Worm (Caenorhabditis elegans) whole organism, L2 larva: Measurements from ENCODE around the gene F59C12.4.

Source experiments
- R02D3.7 ChIP-seq: fragments of 150-350 bp; optimal IDR thresholded peaks from 2 replicates; lab custom pipeline; 2014; ENCODE audit warnings: missing biosample characterization, missing genetic modification characterization
- aly-2 ChIP-seq: fragments of 150-350 bp; optimal IDR thresholded peaks from 2 replicates; lab custom pipeline; 2014; ENCODE audit warnings: missing biosample characterization, missing genetic modification characterization
- elt-1 ChIP-seq: fragments of 150-350 bp; optimal IDR thresholded peaks from 2 replicates; lab custom pipeline; 2014; ENCODE audit warnings: missing biosample characterization, missing genetic modification characterization
- fos-1 ChIP-seq: fragments of 150-350 bp; optimal IDR thresholded peaks from 2 replicates; lab custom pipeline; 2014; ENCODE audit warnings: missing biosample characterization, missing genetic modification characterization
- mab-5 ChIP-seq: fragments of 150-350 bp; optimal IDR thresholded peaks from 2 replicates; lab custom pipeline; 2014; ENCODE audit warnings: missing biosample characterization, missing genetic modification characterization
- snpc-4 ChIP-seq: fragments of 150-350 bp; optimal IDR thresholded peaks from 2 replicates; lab custom pipeline; 2014; ENCODE audit warnings: missing biosample characterization, missing genetic modification characterization
- unc-62 ChIP-seq: fragments of 150-350 bp; optimal IDR thresholded peaks from 2 replicates; lab custom pipeline; 2014; ENCODE audit warnings: missing biosample characterization, missing genetic modification reagents, missing genetic modification characterization

DNA sequence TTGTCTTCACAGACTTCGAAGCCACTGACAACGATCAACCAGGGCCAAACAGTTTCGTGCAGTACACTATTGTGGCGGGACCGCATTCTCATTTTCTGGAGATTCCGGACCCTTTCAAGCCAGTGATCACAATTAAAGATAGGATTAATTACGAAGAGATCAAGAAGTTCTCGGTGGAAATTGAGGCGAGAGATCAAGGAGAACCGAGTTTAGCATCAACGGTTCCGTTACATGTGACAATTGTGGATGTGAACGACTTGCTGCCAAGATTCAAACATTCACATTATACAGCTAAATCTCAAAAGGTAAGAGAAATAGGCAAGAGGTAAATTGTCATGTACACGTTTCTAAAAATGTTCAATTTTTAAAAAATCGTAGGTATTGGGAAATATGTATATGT lies 4.6 kb downstream of the F59C12.4 start:
- TF ChIP-seq aly-2 (tag; lab: Kevin White, UChicago) = no peak
- no peak for TF ChIP-seq unc-62
- no peak for TF ChIP-seq R02D3.7 (tag; lab: Kevin White, UChicago)
- no peak for TF ChIP-seq snpc-4 (tag; lab: Kevin White, UChicago)
- no peak for TF ChIP-seq fos-1 (tag; lab: Kevin White, UChicago)
- no peak for TF ChIP-seq elt-1
- no peak for TF ChIP-seq mab-5 (tag; lab: Kevin White, UChicago)
